Worm (Caenorhabditis elegans) whole organism, L3 larva: ENCODE results near the gene F31D5.6.

Experiments used
- lin-39 ChIP-seq: fragments of 150-350 bp; optimal IDR thresholded peaks from 2 replicates; lab custom pipeline; 2018; ENCODE audit warnings: missing biosample characterization, missing genetic modification reagents, missing genetic modification characterization
- nhr-12 ChIP-seq: fragments of 150-350 bp; optimal IDR thresholded peaks from 2 replicates; lab custom pipeline; 2014; ENCODE audit warnings: missing biosample characterization, missing genetic modification characterization
- snpc-4 ChIP-seq: fragments of 150-350 bp; optimal IDR thresholded peaks from 2 replicates; lab custom pipeline; 2014; ENCODE audit warnings: missing biosample characterization, missing genetic modification characterization
- tbx-2 ChIP-seq: sonication (generic microtip); optimal IDR thresholded peaks from 2 replicates; lab custom pipeline; 2016; ENCODE audit warnings: mild to moderate bottlenecking, missing genetic modification characterization, missing compliant biosample characterization
- unc-62 ChIP-seq: fragments of 150-350 bp; sonication (generic microtip); optimal IDR thresholded peaks from 4 replicates; lab custom pipeline; 2014; ENCODE audit warnings: missing biosample characterization, missing genetic modification reagents, missing genetic modification characterization

- TF ChIP-seq snpc-4 (tag; lab: Kevin White, UChicago) (no peak), lin-39 (tag; lab: Kevin White, UChicago) (no peak), nhr-12 (tag; lab: Kevin White, UChicago) (no peak), tbx-2 (no peak), unc-62 (GFP tag; lab: Kevin White, UChicago) (no peak)
These were observed 36.1 kb upstream of the F31D5.6 start, which contains the start of gene R03H10.6 for ce11 chrII:4173398-4173797.
